Fruit fly (Drosophila melanogaster) whole organism, embryonic: ENCODE measurements around the gene CG43980.

Source experiments
- Aef1 ChIP-seq: fragments of 200-800 bp; sonication (Bioruptor generic); IDR thresholded peaks from 3 replicates; pipeline ENCODE4 v1.3.6; 2022; ENCODE audit warnings: missing biosample characterization, missing genetic modification characterization
- CG10321 ChIP-seq: fragments of 200-800 bp; sonication (Bioruptor generic); IDR thresholded peaks from 2 replicates; pipeline ENCODE4 v1.3.6; 2022; ENCODE audit warnings: missing biosample characterization, missing genetic modification characterization
- CG10462 ChIP-seq: fragments of 200-800 bp; sonication (Bioruptor generic); optimal IDR thresholded peaks from 2 replicates; lab custom pipeline; 2016; ENCODE audit warnings: missing biosample characterization, missing genetic modification characterization
- CG11696 ChIP-seq: fragments of 200-800 bp; sonication (Bioruptor generic); IDR thresholded peaks from 2 replicates; pipeline ENCODE4 v1.3.6; 2022; ENCODE audit warnings: missing biosample characterization, missing genetic modification characterization
- CG12659 ChIP-seq: fragments of 200-800 bp; sonication (Bioruptor generic); optimal IDR thresholded peaks from 3 replicates; lab custom pipeline; 2017; ENCODE audit warnings: mild to moderate bottlenecking, missing biosample characterization, missing genetic modification reagents, missing genetic modification characterization
- CG13894 ChIP-seq: fragments of 200-800 bp; sonication (Bioruptor generic); optimal IDR thresholded peaks from 3 replicates; lab custom pipeline; 2018; ENCODE audit warnings: missing biosample characterization, mild to moderate bottlenecking, missing genetic modification characterization, moderate library complexity
- CG14860 ChIP-seq: fragments of 200-800 bp; sonication (Bioruptor generic); IDR thresholded peaks from 3 replicates; pipeline ENCODE4 v1.3.6; 2022; ENCODE audit warnings: missing biosample characterization, missing genetic modification characterization; ENCODE audit not compliant: partially characterized antibody
- CG16815 ChIP-seq: fragments of 200-800 bp; sonication (Bioruptor generic); optimal IDR thresholded peaks from 3 replicates; lab custom pipeline; 2017; ENCODE audit warnings: missing biosample characterization, mild to moderate bottlenecking, missing genetic modification characterization
- CG17361 ChIP-seq: fragments of 200-800 bp; sonication (Bioruptor generic); IDR thresholded peaks from 3 replicates; pipeline ENCODE4 v1.3.6; 2022; ENCODE audit warnings: missing biosample characterization, missing genetic modification characterization
- CG42726 ChIP-seq: fragments of 200-800 bp; sonication (Bioruptor generic); IDR thresholded peaks from 2 replicates; pipeline ENCODE4 v1.3.6; 2022; ENCODE audit warnings: missing biosample characterization, missing genetic modification characterization; ENCODE audit not compliant: partially characterized antibody
- CG4282 ChIP-seq: fragments of 200-800 bp; sonication (Bioruptor generic); optimal IDR thresholded peaks from 2 replicates; lab custom pipeline; 2016; ENCODE audit warnings: missing biosample characterization, missing genetic modification characterization
- CG43689 ChIP-seq: fragments of 200-800 bp; sonication (Bioruptor generic); IDR thresholded peaks from 2 replicates; pipeline ENCODE4 v1.3.6; 2022; ENCODE audit warnings: missing biosample characterization, missing genetic modification characterization
- CG4617 ChIP-seq: fragments of 200-800 bp; sonication (Bioruptor generic); optimal IDR thresholded peaks from 3 replicates; lab custom pipeline; 2016; ENCODE audit warnings: missing biosample characterization, missing genetic modification characterization, borderline replicate concordance
- CG8944 ChIP-seq: fragments of 200-800 bp; sonication (Bioruptor generic); optimal IDR thresholded peaks from 3 replicates; lab custom pipeline; 2016; ENCODE audit warnings: missing biosample characterization, missing genetic modification characterization
- CG9932 ChIP-seq: fragments of 200-800 bp; sonication (Bioruptor generic); IDR thresholded peaks from 2 replicates; pipeline ENCODE4 v1.3.6; 2022; ENCODE audit warnings: missing biosample characterization, missing genetic modification characterization
- D19B ChIP-seq: fragments of 200-800 bp; sonication (Bioruptor generic); optimal IDR thresholded peaks from 2 replicates; lab custom pipeline; 2017; ENCODE audit warnings: missing biosample characterization, mild to moderate bottlenecking, missing genetic modification characterization
- Dbx ChIP-seq: fragments of 200-800 bp; sonication (Bioruptor generic); IDR thresholded peaks from 3 replicates; pipeline ENCODE4 v1.3.6; 2022; ENCODE audit warnings: missing biosample characterization, missing genetic modification characterization
- Elba2 ChIP-seq: fragments of 200-800 bp; sonication (Bioruptor generic); optimal IDR thresholded peaks from 3 replicates; lab custom pipeline; 2016; ENCODE audit warnings: missing biosample characterization, missing genetic modification characterization
- Gsc ChIP-seq: fragments of 200-800 bp; sonication (Bioruptor generic); IDR thresholded peaks from 2 replicates; pipeline ENCODE4 v1.3.6; 2022; ENCODE audit warnings: missing biosample characterization, missing genetic modification characterization
- HLH54F ChIP-seq: fragments of 200-800 bp; sonication (Bioruptor generic); optimal IDR thresholded peaks from 3 replicates; lab custom pipeline; 2016; ENCODE audit warnings: missing biosample characterization, missing genetic modification characterization
- Hand ChIP-seq: fragments of 200-800 bp; sonication (Bioruptor generic); optimal IDR thresholded peaks from 2 replicates; lab custom pipeline; 2017; ENCODE audit warnings: mild to moderate bottlenecking, missing biosample characterization, missing genetic modification reagents, missing genetic modification characterization
- HmgD ChIP-seq: fragments of 200-800 bp; sonication (Bioruptor generic); optimal IDR thresholded peaks from 3 replicates; lab custom pipeline; 2016; ENCODE audit warnings: missing biosample characterization, missing genetic modification characterization
- HmgZ ChIP-seq: fragments of 200-800 bp; sonication (Bioruptor generic); optimal IDR thresholded peaks from 2 replicates; lab custom pipeline; 2018; ENCODE audit warnings: missing biosample characterization, mild to moderate bottlenecking, missing genetic modification characterization
- Lpt ChIP-seq: fragments of >200 bp; optimal IDR thresholded peaks from 2 replicates; lab custom pipeline; 2018; ENCODE audit warnings: missing biosample characterization, missing genetic modification characterization
- MBD-R2 ChIP-seq: fragments of 200-800 bp; sonication (Bioruptor generic); IDR thresholded peaks from 2 replicates; pipeline ENCODE4 v1.3.6; 2022; ENCODE audit warnings: missing biosample characterization, missing genetic modification characterization
- Mes4 ChIP-seq: fragments of 200-800 bp; sonication (Bioruptor generic); optimal IDR thresholded peaks from 2 replicates; lab custom pipeline; 2016; ENCODE audit warnings: missing biosample characterization, missing genetic modification characterization
- Myb ChIP-seq: fragments of 200-800 bp; sonication (Bioruptor generic); optimal IDR thresholded peaks from 2 replicates; lab custom pipeline; 2016; ENCODE audit warnings: missing biosample characterization, missing genetic modification characterization
- Poxn ChIP-seq: fragments of 200-800 bp; sonication (Bioruptor generic); IDR thresholded peaks from 2 replicates; pipeline ENCODE4 v1.3.6; 2022; ENCODE audit warnings: missing biosample characterization, missing genetic modification characterization
- Ssrp ChIP-seq: fragments of 200-800 bp; sonication (Bioruptor generic); optimal IDR thresholded peaks from 2 replicates; lab custom pipeline; 2018; ENCODE audit warnings: missing biosample characterization, mild to moderate bottlenecking, missing genetic modification characterization, moderate library complexity
- Xrp1 ChIP-seq: fragments of 200-800 bp; sonication (Bioruptor generic); IDR thresholded peaks from 2 replicates; pipeline ENCODE4 v1.3.6; 2022; ENCODE audit warnings: missing biosample characterization, missing genetic modification characterization
- abd-A ChIP-seq: fragments of 200-800 bp; sonication (Bioruptor generic); optimal IDR thresholded peaks from 3 replicates; lab custom pipeline; 2019; ENCODE audit warnings: missing biosample characterization, mild to moderate bottlenecking, missing genetic modification characterization, moderate library complexity
- ato ChIP-seq: fragments of 200-800 bp; sonication (Bioruptor generic); IDR thresholded peaks from 2 replicates; pipeline ENCODE4 v1.3.6; 2022; ENCODE audit warnings: missing biosample characterization, missing genetic modification characterization; ENCODE audit not compliant: partially characterized antibody
- cg ChIP-seq: fragments of 200-800 bp; sonication (Bioruptor generic); optimal IDR thresholded peaks from 3 replicates; lab custom pipeline; 2019; ENCODE audit warnings: missing biosample characterization, mild to moderate bottlenecking, missing genetic modification characterization, moderate library complexity
- en ChIP-seq: fragments of 200-800 bp; sonication (Bioruptor generic); optimal IDR thresholded peaks from 2 replicates; lab custom pipeline; 2016; ENCODE audit warnings: missing biosample characterization, missing genetic modification characterization
- fd3F ChIP-seq: fragments of 200-800 bp; sonication (Bioruptor generic); optimal IDR thresholded peaks from 2 replicates; lab custom pipeline; 2018; ENCODE audit warnings: missing biosample characterization, mild to moderate bottlenecking, missing genetic modification characterization, moderate library complexity
- fd64A ChIP-seq: fragments of 200-800 bp; sonication (Bioruptor generic); optimal IDR thresholded peaks from 3 replicates; lab custom pipeline; 2018; ENCODE audit warnings: missing biosample characterization, mild to moderate bottlenecking, missing genetic modification characterization
- ftz-f1 ChIP-seq: fragments of 200-800 bp; sonication (Bioruptor generic); optimal IDR thresholded peaks from 2 replicates; lab custom pipeline; 2016; ENCODE audit warnings: missing biosample characterization, missing genetic modification characterization
- grau ChIP-seq: fragments of 200-800 bp; optimal IDR thresholded peaks from 3 replicates; lab custom pipeline; 2019; ENCODE audit warnings: missing biosample characterization, mild to moderate bottlenecking, missing genetic modification characterization, moderate library complexity
- h ChIP-seq: fragments of >200 bp; optimal IDR thresholded peaks from 2 replicates; lab custom pipeline; 2017
- kni ChIP-seq: fragments of 200-800 bp; sonication (Bioruptor generic); optimal IDR thresholded peaks from 3 replicates; lab custom pipeline; 2017; ENCODE audit warnings: mild to moderate bottlenecking, missing biosample characterization, missing genetic modification reagents, missing genetic modification characterization
- lbe ChIP-seq: fragments of 200-800 bp; sonication (Bioruptor generic); optimal IDR thresholded peaks from 2 replicates; lab custom pipeline; 2016; ENCODE audit warnings: missing biosample characterization, mild to moderate bottlenecking, missing genetic modification characterization
- mld ChIP-seq: fragments of 200-800 bp; sonication (Bioruptor generic); IDR thresholded peaks from 3 replicates; pipeline ENCODE4 v1.3.6; 2022; ENCODE audit warnings: missing biosample characterization, missing genetic modification characterization; ENCODE audit not compliant: partially characterized antibody
- pan ChIP-seq, 4 experiments: fragments of >200 bp in 3 of 4; fragments of 200-800 bp in 1 of 4; sonication (Bioruptor generic) in 1 of 4; optimal IDR thresholded peaks in 3 of 4; IDR thresholded peaks in 1 of 4; 2 replicates each; pipeline versions ENCODE4 v1.3.6 to Lab custom; 2017 to 2022; ENCODE audit warnings: missing biosample characterization in 2 of 4, missing genetic modification characterization in 2 of 4, mixed read lengths in 1 of 4
- pb ChIP-seq: fragments of 200-800 bp; sonication (Bioruptor generic); optimal IDR thresholded peaks from 3 replicates; lab custom pipeline; 2016; ENCODE audit warnings: missing biosample characterization, missing genetic modification characterization
- pfk ChIP-seq: fragments of 200-800 bp; sonication (Bioruptor generic); optimal IDR thresholded peaks from 2 replicates; lab custom pipeline; 2018; ENCODE audit warnings: missing biosample characterization, mild to moderate bottlenecking, missing genetic modification characterization, moderate library complexity
- pros ChIP-seq: fragments of 200-800 bp; sonication (Bioruptor generic); optimal IDR thresholded peaks from 3 replicates; lab custom pipeline; 2019; ENCODE audit warnings: missing biosample characterization, mild to moderate bottlenecking, missing genetic modification characterization, moderate library complexity
- row ChIP-seq: fragments of 200-800 bp; sonication (Bioruptor generic); IDR thresholded peaks from 3 replicates; pipeline ENCODE4 v1.3.6; 2022; ENCODE audit warnings: missing biosample characterization, missing genetic modification characterization
- schlank ChIP-seq: fragments of 200-800 bp; sonication (Bioruptor generic); optimal IDR thresholded peaks from 2 replicates; lab custom pipeline; 2018; ENCODE audit warnings: missing biosample characterization, mild to moderate bottlenecking, missing genetic modification characterization
- sd ChIP-seq: fragments of 200-800 bp; sonication (Bioruptor generic); optimal IDR thresholded peaks from 3 replicates; lab custom pipeline; 2018; ENCODE audit warnings: missing biosample characterization, mild to moderate bottlenecking, missing genetic modification characterization, moderate library complexity
- unpg ChIP-seq: fragments of 200-800 bp; sonication (Bioruptor generic); optimal IDR thresholded peaks from 3 replicates; lab custom pipeline; 2018; ENCODE audit warnings: missing biosample characterization, mild to moderate bottlenecking, missing genetic modification characterization, moderate library complexity
- zfh2 ChIP-seq: fragments of 200-800 bp; sonication (Bioruptor generic); optimal IDR thresholded peaks from 2 replicates; lab custom pipeline; 2016; ENCODE audit warnings: missing biosample characterization, missing genetic modification characterization

Gene CG43980

dm6 chr3L:21604265-21604664 lies 40.5 kb upstream of the CG43980 start (continued):
- no peak for TF ChIP-seq Ssrp (tag; lab: Kevin White, UChicago)
- TF ChIP-seq Hand (GFP tag; lab: Kevin White, UChicago): no peak
- no peak for TF ChIP-seq kni (GFP tag; lab: Kevin White, UChicago)
- TF ChIP-seq sd (tag; lab: Kevin White, UChicago): no peak
- no peak for TF ChIP-seq MBD-R2 (GFP tag; lab: Robert Waterston, UW)
- no peak for TF ChIP-seq CG10462 (GFP tag; lab: Kevin White, UChicago)
- TF ChIP-seq CG8944 (GFP tag; lab: Kevin White, UChicago): peak; percentile 72
- peak; percentile 18 for TF ChIP-seq fd3F (GFP tag; lab: Kevin White, UChicago)
- TF ChIP-seq CG17361: no peak; the same call in 2 of the 3 replicates
- TF ChIP-seq schlank (tag; lab: Kevin White, UChicago): no peak
- TF ChIP-seq CG4282: peak; percentile 37
- TF ChIP-seq pan (optimal IDR thresholded peaks at IDR 0.05; lab: Kevin White, UChicago): no peak
- TF ChIP-seq pan (GFP tag; optimal IDR thresholded peaks at IDR 0.05 in 1 of 2, IDR thresholded peaks at IDR 0.05 in 1 of 2): no peak
- TF ChIP-seq Lpt: no peak
- TF ChIP-seq HLH54F (GFP tag; lab: Kevin White, UChicago): peak; percentile 50
- TF ChIP-seq unpg (GFP tag; lab: Kevin White, UChicago): no peak
- no peak for TF ChIP-seq fd64A
- TF ChIP-seq en (GFP tag; lab: Kevin White, UChicago): peak; percentile 37
- TF ChIP-seq ftz-f1 (GFP tag; lab: Kevin White, UChicago): peak; percentile 67
- TF ChIP-seq Myb (GFP tag; lab: Kevin White, UChicago): peak; percentile 78
- peak; percentile 94 for TF ChIP-seq HmgD (GFP tag; lab: Kevin White, UChicago)
- peak; percentile 19 for TF ChIP-seq zfh2
- TF ChIP-seq HmgZ (tag; lab: Kevin White, UChicago): peak; percentile 65
- peak; percentile 82 for TF ChIP-seq Dbx (GFP tag; lab: Robert Waterston, UW)
- peak; percentile 46 for TF ChIP-seq CG4617 (GFP tag; lab: Kevin White, UChicago)
- TF ChIP-seq CG43689: no peak
- no peak for TF ChIP-seq Gsc (GFP tag; lab: Robert Waterston, UW)
- TF ChIP-seq row (GFP tag; lab: Robert Waterston, UW): no peak; the same call in 2 of the 3 replicates
- peak; percentile 73 for TF ChIP-seq CG9932 (GFP tag; lab: Robert Waterston, UW)
- peak; percentile 47 for TF ChIP-seq Elba2 (GFP tag; lab: Kevin White, UChicago)
- no peak for TF ChIP-seq mld (GFP tag; lab: Robert Waterston, UW)
- TF ChIP-seq Poxn (GFP tag; lab: Robert Waterston, UW): no peak
- no peak for TF ChIP-seq CG11696 (GFP tag; lab: Robert Waterston, UW)
- TF ChIP-seq pros: no peak
- TF ChIP-seq Aef1 (GFP tag; lab: Robert Waterston, UW): peak; percentile 55; the same call in 2 of the 3 replicates
- no peak for TF ChIP-seq CG10321 (GFP tag; lab: Robert Waterston, UW)
- TF ChIP-seq Mes4 (GFP tag; lab: Kevin White, UChicago): peak; percentile 60
- TF ChIP-seq Xrp1: peak; percentile 37; the same call in 1 of the 2 replicates
- TF ChIP-seq CG12659 (GFP tag; lab: Kevin White, UChicago): no peak
- no peak for TF ChIP-seq cg (GFP tag; lab: Kevin White, UChicago)
- TF ChIP-seq CG42726 (GFP tag; lab: Robert Waterston, UW): peak; percentile 84
- peak; percentile 15 for TF ChIP-seq CG13894
- TF ChIP-seq pb (GFP tag; lab: Kevin White, UChicago): peak; percentile 56
- no peak for TF ChIP-seq D19B (GFP tag; lab: Kevin White, UChicago)
- no peak for TF ChIP-seq ato (GFP tag; lab: Robert Waterston, UW)
- TF ChIP-seq grau (tag; lab: Kevin White, UChicago): no peak
- no peak for TF ChIP-seq abd-A (tag; lab: Kevin White, UChicago)
- TF ChIP-seq lbe (GFP tag; lab: Kevin White, UChicago): no peak
- TF ChIP-seq CG14860 (GFP tag; lab: Robert Waterston, UW): no peak
- TF ChIP-seq pfk (GFP tag; lab: Kevin White, UChicago): no peak
- no peak for TF ChIP-seq h (lab: Kevin White, UChicago)
- TF ChIP-seq CG16815 (GFP tag; lab: Kevin White, UChicago): peak; percentile 33
